Worm (Caenorhabditis elegans): ENCODE data around the gene sym-2.

ce11 chrII:9161023-9161422 lies 27.3 kb downstream of the sym-2 start, which contains the start of gene rhy-1:
- TF ChIP-seq Y75B8A.6 (GFP tag; IDR thresholded peaks at IDR 0.05), result no peak
- no peak for TF ChIP-seq ctbp-1 (GFP tag; IDR thresholded peaks at IDR 0.05)
